Fruit fly (Drosophila melanogaster) whole organism, prepupa: ENCODE measurements around the gene JMJD5.

Experiments used
- CG10631 ChIP-seq: fragments of 200-800 bp; sonication (Bioruptor generic); optimal IDR thresholded peaks from 2 replicates; lab custom pipeline; 2016; ENCODE audit warnings: missing biosample characterization, missing genetic modification characterization
- CG11294 ChIP-seq: fragments of 200-800 bp; sonication (Bioruptor generic); IDR thresholded peaks from 2 replicates; pipeline ENCODE4 v1.3.6; 2022; ENCODE audit warnings: missing biosample characterization, missing genetic modification characterization
- CG11762 ChIP-seq: fragments of 200-800 bp; sonication (Bioruptor generic); optimal IDR thresholded peaks from 3 replicates; lab custom pipeline; 2016; ENCODE audit warnings: missing biosample characterization, missing genetic modification characterization; ENCODE audit not compliant: insufficient read depth
- CG15336 ChIP-seq: fragments of 200-800 bp; sonication (Bioruptor generic); IDR thresholded peaks from 2 replicates; pipeline ENCODE4 v1.3.6; 2022; ENCODE audit warnings: missing biosample characterization, missing genetic modification characterization
- CG1621 ChIP-seq: fragments of 200-800 bp; sonication (Bioruptor generic); optimal IDR thresholded peaks from 3 replicates; lab custom pipeline; 2018; ENCODE audit warnings: missing biosample characterization, mild to moderate bottlenecking, missing genetic modification characterization
- CG16779 ChIP-seq: fragments of 200-800 bp; sonication (Bioruptor generic); optimal IDR thresholded peaks from 3 replicates; lab custom pipeline; 2017; ENCODE audit warnings: missing biosample characterization, mild to moderate bottlenecking, missing genetic modification characterization
- CG3032 ChIP-seq: fragments of 200-800 bp; optimal IDR thresholded peaks from 2 replicates; lab custom pipeline; 2019; ENCODE audit warnings: missing biosample characterization, mild to moderate bottlenecking, missing genetic modification characterization, moderate library complexity
- CG31627 ChIP-seq: fragments of 200-800 bp; sonication (Bioruptor generic); optimal IDR thresholded peaks from 3 replicates; lab custom pipeline; 2016; ENCODE audit warnings: missing biosample characterization, missing genetic modification characterization
- CG32006 ChIP-seq: fragments of 200-800 bp; sonication (Bioruptor generic); optimal IDR thresholded peaks from 3 replicates; lab custom pipeline; 2017; ENCODE audit warnings: missing biosample characterization, mild to moderate bottlenecking, missing genetic modification characterization
- CG4318 ChIP-seq: fragments of 200-800 bp; sonication (Bioruptor generic); optimal IDR thresholded peaks from 3 replicates; lab custom pipeline; 2017; ENCODE audit warnings: missing biosample characterization, mild to moderate bottlenecking, missing genetic modification characterization
- CG6163 ChIP-seq: fragments of 200-800 bp; sonication (Bioruptor generic); IDR thresholded peaks from 3 replicates; pipeline ENCODE4 v1.3.6; 2022; ENCODE audit warnings: missing biosample characterization, missing genetic modification characterization
- CG6276 ChIP-seq: fragments of 200-800 bp; sonication (Bioruptor generic); optimal IDR thresholded peaks from 2 replicates; lab custom pipeline; 2017; ENCODE audit warnings: missing biosample characterization, mild to moderate bottlenecking, missing genetic modification characterization
- CG6792 ChIP-seq: fragments of 200-800 bp; sonication (Bioruptor generic); optimal IDR thresholded peaks from 3 replicates; lab custom pipeline; 2016; ENCODE audit warnings: missing biosample characterization, missing genetic modification characterization
- CG6808 ChIP-seq: fragments of 200-800 bp; sonication (Bioruptor generic); optimal IDR thresholded peaks from 3 replicates; lab custom pipeline; 2017; ENCODE audit warnings: missing biosample characterization, missing genetic modification characterization, mild to moderate bottlenecking, moderate library complexity, missing genetic modification reagents
- CG6854 ChIP-seq: fragments of 200-800 bp; sonication (Bioruptor generic); optimal IDR thresholded peaks from 2 replicates; lab custom pipeline; 2017; ENCODE audit warnings: missing biosample characterization, mild to moderate bottlenecking, missing genetic modification characterization
- CG7368 ChIP-seq: fragments of 200-800 bp; sonication (Bioruptor generic); optimal IDR thresholded peaks from 3 replicates; lab custom pipeline; 2016; ENCODE audit warnings: missing biosample characterization, missing genetic modification characterization
- CG8119 ChIP-seq: fragments of 200-800 bp; sonication (Bioruptor generic); IDR thresholded peaks from 3 replicates; pipeline ENCODE4 v1.3.6; 2022; ENCODE audit warnings: missing biosample characterization, missing genetic modification characterization
- CG8319 ChIP-seq: fragments of 200-800 bp; sonication (Bioruptor generic); optimal IDR thresholded peaks from 3 replicates; lab custom pipeline; 2016; ENCODE audit warnings: missing biosample characterization, missing genetic modification characterization
- CG8632 ChIP-seq: fragments of 200-800 bp; sonication (Bioruptor generic); optimal IDR thresholded peaks from 3 replicates; lab custom pipeline; 2016; ENCODE audit warnings: missing biosample characterization, missing genetic modification characterization
- Eip78C ChIP-seq: fragments of 200-800 bp; sonication (Bioruptor generic); peaks from one replicate; lab custom pipeline; 2016; ENCODE audit warnings: missing biosample characterization, missing genetic modification characterization
- Eip93F ChIP-seq: fragments of 200-800 bp; sonication (Bioruptor generic); optimal IDR thresholded peaks from 2 replicates; lab custom pipeline; 2016; ENCODE audit warnings: missing biosample characterization, mild to moderate bottlenecking, missing genetic modification characterization
- Ets96B ChIP-seq: fragments of 200-800 bp; optimal IDR thresholded peaks from 2 replicates; lab custom pipeline; 2019; ENCODE audit warnings: missing biosample characterization, mild to moderate bottlenecking, missing genetic modification characterization, moderate library complexity
- Gug ChIP-seq: fragments of 200-800 bp; sonication (Bioruptor generic); IDR thresholded peaks from 2 replicates; pipeline ENCODE4 v1.3.6; 2022; ENCODE audit warnings: missing biosample characterization, missing genetic modification characterization
- Hr38 ChIP-seq: sonication (Bioruptor generic); optimal IDR thresholded peaks from 2 replicates; lab custom pipeline; 2016; ENCODE audit warnings: missing biosample characterization, missing genetic modification characterization
- Hr39 ChIP-seq: fragments of 200-800 bp; sonication (Bioruptor generic); optimal IDR thresholded peaks from 2 replicates; lab custom pipeline; 2016; ENCODE audit warnings: missing biosample characterization, missing genetic modification characterization
- Hr4 ChIP-seq: fragments of 200-800 bp; sonication (Bioruptor generic); optimal IDR thresholded peaks from 3 replicates; lab custom pipeline; 2016; ENCODE audit warnings: missing biosample characterization, missing genetic modification characterization
- Met ChIP-seq: fragments of 200-800 bp; sonication (Bioruptor generic); optimal IDR thresholded peaks from 3 replicates; lab custom pipeline; 2016; ENCODE audit warnings: missing biosample characterization, missing genetic modification characterization
- OdsH ChIP-seq: fragments of 200-800 bp; sonication (Bioruptor generic); optimal IDR thresholded peaks from 3 replicates; lab custom pipeline; 2016; ENCODE audit warnings: missing biosample characterization, missing genetic modification characterization
- Smox ChIP-seq: fragments of 200-800 bp; sonication (Bioruptor generic); optimal IDR thresholded peaks from 3 replicates; lab custom pipeline; 2016; ENCODE audit warnings: missing biosample characterization, missing genetic modification characterization
- Sox102F ChIP-seq: fragments of 200-800 bp; sonication (Bioruptor generic); optimal IDR thresholded peaks from 2 replicates; lab custom pipeline; 2016; ENCODE audit warnings: missing biosample characterization, mild to moderate bottlenecking, missing genetic modification characterization
- achi ChIP-seq: fragments of 200-800 bp; sonication (Bioruptor generic); optimal IDR thresholded peaks from 3 replicates; lab custom pipeline; 2016; ENCODE audit warnings: missing biosample characterization, missing genetic modification characterization
- acj6 ChIP-seq: fragments of 200-800 bp; sonication (Bioruptor generic); optimal IDR thresholded peaks from 3 replicates; lab custom pipeline; 2016; ENCODE audit warnings: missing biosample characterization, missing genetic modification characterization
- cyc ChIP-seq: fragments of 200-800 bp; sonication (Bioruptor generic); optimal IDR thresholded peaks from 3 replicates; lab custom pipeline; 2016; ENCODE audit warnings: missing biosample characterization, missing genetic modification characterization
- dac ChIP-seq: fragments of 200-800 bp; sonication (Bioruptor generic); optimal IDR thresholded peaks from 2 replicates; lab custom pipeline; 2017; ENCODE audit warnings: missing biosample characterization, mild to moderate bottlenecking, missing genetic modification characterization
- dsx ChIP-seq: fragments of 200-800 bp; optimal IDR thresholded peaks from 3 replicates; lab custom pipeline; 2019; ENCODE audit warnings: missing biosample characterization, mild to moderate bottlenecking, missing genetic modification characterization, moderate library complexity; ENCODE audit not compliant: poor library complexity, severe bottlenecking
- eg ChIP-seq: fragments of 200-800 bp; sonication (Bioruptor generic); IDR thresholded peaks from 3 replicates; pipeline ENCODE4 v1.3.6; 2022; ENCODE audit warnings: missing biosample characterization, missing genetic modification characterization
- esn ChIP-seq: fragments of 200-800 bp; sonication (Bioruptor generic); optimal IDR thresholded peaks from 2 replicates; lab custom pipeline; 2016; ENCODE audit warnings: missing biosample characterization, mild to moderate bottlenecking, missing genetic modification characterization, moderate library complexity
- fd85E ChIP-seq: fragments of 200-800 bp; sonication (Bioruptor generic); optimal IDR thresholded peaks from 3 replicates; lab custom pipeline; 2016; ENCODE audit warnings: missing biosample characterization, missing genetic modification characterization
- net ChIP-seq: fragments of 200-800 bp; sonication (Bioruptor generic); optimal IDR thresholded peaks from 3 replicates; lab custom pipeline; 2016; ENCODE audit warnings: missing biosample characterization, missing genetic modification characterization
- pdm3 ChIP-seq: fragments of 200-800 bp; sonication (Bioruptor generic); optimal IDR thresholded peaks from 3 replicates; lab custom pipeline; 2016; ENCODE audit warnings: missing biosample characterization, missing genetic modification characterization
- salr ChIP-seq, 2 experiments: fragments of 200-800 bp; sonication (Bioruptor generic); optimal IDR thresholded peaks; 3 replicates each; lab custom pipeline; 2016 to 2018; ENCODE audit warnings: missing biosample characterization in 2 of 2, missing genetic modification characterization in 2 of 2, mild to moderate bottlenecking in 1 of 2
- spab ChIP-seq: fragments of 200-800 bp; sonication (Bioruptor generic); optimal IDR thresholded peaks from 2 replicates; lab custom pipeline; 2017; ENCODE audit warnings: missing biosample characterization, mild to moderate bottlenecking, missing genetic modification characterization, missing genetic modification reagents
- ss ChIP-seq, 2 experiments: fragments of 200-800 bp; sonication (Bioruptor generic); optimal IDR thresholded peaks; 2 replicates in 1 of 2; 3 replicates in 1 of 2; lab custom pipeline; 2017 to 2018; ENCODE audit warnings: mild to moderate bottlenecking in 2 of 2, missing biosample characterization in 2 of 2, missing genetic modification characterization in 2 of 2, moderate library complexity in 1 of 2
- svp ChIP-seq: fragments of 200-800 bp; sonication (Bioruptor generic); peaks from one replicate; lab custom pipeline; 2016; ENCODE audit warnings: missing biosample characterization, missing genetic modification characterization
- topi ChIP-seq: fragments of 200-800 bp; sonication (Bioruptor generic); optimal IDR thresholded peaks from 3 replicates; lab custom pipeline; 2016; ENCODE audit warnings: missing biosample characterization, missing genetic modification characterization

The JMJD5 gene

dm6 chr3L:818438-819138 is 22.6 kb downstream of the JMJD5 start (continued):
- TF ChIP-seq dsx (GFP tag; lab: Kevin White, UChicago) (peak; percentile 29), CG6163 (GFP tag; lab: Robert Waterston, UW) (peak; percentile 52; the same call in 1 of the 3 replicates), topi (GFP tag; lab: Kevin White, UChicago) (peak; percentile 67), CG6854 (GFP tag; lab: Kevin White, UChicago) (no peak), CG8632 (GFP tag; lab: Kevin White, UChicago) (peak; percentile 62), CG32006 (GFP tag; lab: Kevin White, UChicago) (peak; percentile 50), CG31627 (GFP tag; lab: Kevin White, UChicago) (peak; percentile 64), Eip93F (GFP tag; lab: Kevin White, UChicago) (no peak), CG15336 (GFP tag; lab: Robert Waterston, UW) (peak; percentile 43; the same call in 1 of the 2 replicates), CG6808 (GFP tag; lab: Kevin White, UChicago) (peak; percentile 14), pdm3 (GFP tag; lab: Kevin White, UChicago) (peak; percentile 64), salr (GFP tag; optimal IDR thresholded peaks at IDR 0.05; lab: Kevin White, UChicago) (peak in 1 of 2 experiments; percentile 11), CG16779 (tag; lab: Kevin White, UChicago) (no peak), esn (peak; percentile 62), CG7368 (GFP tag; lab: Kevin White, UChicago) (peak; percentile 55), Gug (GFP tag; lab: Robert Waterston, UW) (no peak), CG6792 (GFP tag; lab: Kevin White, UChicago) (peak; percentile 67), Hr38 (GFP tag; lab: Kevin White, UChicago) (no peak), CG10631 (GFP tag; lab: Kevin White, UChicago) (peak; percentile 41), acj6 (GFP tag; lab: Kevin White, UChicago) (peak; percentile 61), net (GFP tag; lab: Kevin White, UChicago) (peak; percentile 36), Hr4 (GFP tag; lab: Kevin White, UChicago) (peak; percentile 56), Ets96B (tag; lab: Kevin White, UChicago) (peak; percentile 46), eg (GFP tag; lab: Robert Waterston, UW) (peak; percentile 35; the same call in 1 of the 3 replicates), CG4318 (GFP tag; lab: Kevin White, UChicago) (peak; percentile 49), spab (GFP tag; lab: Kevin White, UChicago) (no peak), fd85E (GFP tag; lab: Kevin White, UChicago) (no peak)

DNA sequence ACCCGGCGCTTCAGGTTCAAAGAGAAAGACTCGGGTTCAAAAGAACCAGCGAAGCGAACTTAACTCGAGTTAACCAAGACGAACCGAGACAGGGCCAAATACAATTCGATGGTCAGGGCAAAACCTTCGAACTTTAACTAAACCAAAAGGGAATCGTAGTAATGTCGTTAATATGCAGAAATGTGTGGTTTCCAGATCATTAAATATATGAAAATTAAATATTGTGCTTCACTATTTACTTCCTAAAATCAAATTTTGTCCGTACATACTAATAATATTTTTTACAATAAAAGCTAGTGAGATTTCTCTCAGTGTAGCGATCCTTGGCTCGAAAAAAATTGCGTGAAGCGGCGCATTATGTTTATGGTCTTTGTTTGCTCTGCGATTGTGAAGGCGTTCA is 23.5 kb downstream of the JMJD5 start:
- TF ChIP-seq CG8632 (GFP tag; lab: Kevin White, UChicago): peak; percentile 47
- no peak for TF ChIP-seq CG15336 (GFP tag; lab: Robert Waterston, UW)
- peak; percentile 39 for TF ChIP-seq Ets96B (tag; lab: Kevin White, UChicago)
- no peak for TF ChIP-seq fd85E (GFP tag; lab: Kevin White, UChicago)
- peak; percentile 35; the same call in 1 of the 3 replicates for TF ChIP-seq CG6163 (GFP tag; lab: Robert Waterston, UW)
- no peak for TF ChIP-seq eg (GFP tag; lab: Robert Waterston, UW)
- TF ChIP-seq CG11762 (GFP tag; lab: Kevin White, UChicago): peak; percentile 60
- TF ChIP-seq CG10631 (GFP tag; lab: Kevin White, UChicago): peak; percentile 50
- peak; percentile 7 for TF ChIP-seq CG3032 (tag; lab: Kevin White, UChicago)
- TF ChIP-seq spab (GFP tag; lab: Kevin White, UChicago): no peak
- TF ChIP-seq CG16779 (tag; lab: Kevin White, UChicago): no peak
- peak; percentile 56 for TF ChIP-seq OdsH (GFP tag; lab: Kevin White, UChicago)
- TF ChIP-seq Met (GFP tag; lab: Kevin White, UChicago): peak; percentile 74
- TF ChIP-seq CG8119 (GFP tag; lab: Robert Waterston, UW): peak; percentile 43; the same call in 1 of the 3 replicates
- peak; percentile 16 for TF ChIP-seq CG1621 (tag; lab: Kevin White, UChicago)
- TF ChIP-seq Eip78C (GFP tag; lab: Kevin White, UChicago): peak; percentile 92
- no peak for TF ChIP-seq dac (GFP tag; lab: Kevin White, UChicago)
- peak; percentile 50 for TF ChIP-seq pdm3 (GFP tag; lab: Kevin White, UChicago)
- TF ChIP-seq svp: peak; percentile 84
- TF ChIP-seq salr (GFP tag; optimal IDR thresholded peaks at IDR 0.05; lab: Kevin White, UChicago): no peak
- peak in 1 of 2 experiments; percentile 30 for TF ChIP-seq ss (GFP tag; optimal IDR thresholded peaks at IDR 0.05; lab: Kevin White, UChicago)
- TF ChIP-seq esn: peak; percentile 67
- TF ChIP-seq CG6276 (GFP tag; lab: Kevin White, UChicago): no peak
- peak; percentile 53 for TF ChIP-seq CG31627 (GFP tag; lab: Kevin White, UChicago)
- TF ChIP-seq Sox102F: peak; percentile 69
- TF ChIP-seq dsx (GFP tag; lab: Kevin White, UChicago): peak; percentile 26
- TF ChIP-seq cyc (GFP tag; lab: Kevin White, UChicago): peak; percentile 37
- TF ChIP-seq CG6854 (GFP tag; lab: Kevin White, UChicago): peak; percentile 37
- peak; percentile 37 for TF ChIP-seq Hr39
- no peak for TF ChIP-seq CG32006 (GFP tag; lab: Kevin White, UChicago)
- peak; percentile 62 for TF ChIP-seq Smox (GFP tag; lab: Kevin White, UChicago)
- peak; percentile 49 for TF ChIP-seq achi (GFP tag; lab: Kevin White, UChicago)
- peak; percentile 67 for TF ChIP-seq topi (GFP tag; lab: Kevin White, UChicago)
- TF ChIP-seq CG11294: no peak
- peak; percentile 32 for TF ChIP-seq CG8319
